Fruit fly (Drosophila melanogaster): ENCODE data around the gene Cdk8.
A peak's percentile ranks its signal among the peaks of the same experiment; 100 is the strongest.

The Cdk8 gene

dm6 chr3L:9856430-9857218 lies 18.2 kb upstream of the Cdk8 start (continued):
- TF ChIP-seq CG30431 (GFP tag; optimal IDR thresholded peaks at IDR 0.05): peak; percentile 75
- TF ChIP-seq gce (GFP tag; IDR thresholded peaks at IDR 0.05): peak; percentile 86
- TF ChIP-seq Fer1 (GFP tag; optimal IDR thresholded peaks at IDR 0.05): peak; percentile 61
- TF ChIP-seq lmd (GFP tag; IDR thresholded peaks at IDR 0.05): peak; percentile 81
- peak; percentile 92 for TF ChIP-seq stc (GFP tag; IDR thresholded peaks at IDR 0.05)
- TF ChIP-seq CG11398 (GFP tag; optimal IDR thresholded peaks at IDR 0.05): no peak
- peak; percentile 73 for TF ChIP-seq CG17361 (GFP tag; IDR thresholded peaks at IDR 0.05)
- no peak for TF ChIP-seq unc-4 (GFP tag; IDR thresholded peaks at IDR 0.05; ENCODE audit: partially characterized antibody)
- TF ChIP-seq CG12659 (GFP tag; optimal IDR thresholded peaks at IDR 0.05): peak; percentile 42
- TF ChIP-seq Atf3 (GFP tag; optimal IDR thresholded peaks at IDR 0.05): no peak
- TF ChIP-seq sim (GFP tag; IDR thresholded peaks at IDR 0.05): peak; percentile 89
- peak; percentile 12 for TF ChIP-seq tup (GFP tag; optimal IDR thresholded peaks at IDR 0.05)
- TF ChIP-seq sima (GFP tag; optimal IDR thresholded peaks at IDR 0.05): no peak
- TF ChIP-seq repo (GFP tag; optimal IDR thresholded peaks at IDR 0.05): no peak
- TF ChIP-seq p53 (GFP tag; optimal IDR thresholded peaks at IDR 0.05): no peak
- TF ChIP-seq CG13775 (GFP tag; optimal IDR thresholded peaks at IDR 0.05): peak; percentile 74
- TF ChIP-seq CHES-1-like (GFP tag; optimal IDR thresholded peaks at IDR 0.05): no peak
- TF ChIP-seq lab (GFP tag; optimal IDR thresholded peaks at IDR 0.05): no peak
- peak; percentile 84 for TF ChIP-seq CG10267 (tag; optimal IDR thresholded peaks at IDR 0.05)
- TF ChIP-seq CG8924 (tag; optimal IDR thresholded peaks at IDR 0.05): peak; percentile 88
- TF ChIP-seq CG4730 (GFP tag; IDR thresholded peaks at IDR 0.05): peak; percentile 79
- peak; percentile 86 for TF ChIP-seq CG11504 (tag; optimal IDR thresholded peaks at IDR 0.05)
- TF ChIP-seq HmgZ (tag; optimal IDR thresholded peaks at IDR 0.05): no peak
- TF ChIP-seq CG7271 (tag; optimal IDR thresholded peaks at IDR 0.05): peak; percentile 86
- TF ChIP-seq Doc3 (GFP tag; IDR thresholded peaks at IDR 0.05; ENCODE audit: partially characterized antibody): no peak
- peak; percentile 28 for TF ChIP-seq cwo (GFP tag; optimal IDR thresholded peaks at IDR 0.05)
- TF ChIP-seq slbo (GFP tag; IDR thresholded peaks at IDR 0.05): peak; percentile 69
- TF ChIP-seq lbe (GFP tag; optimal IDR thresholded peaks at IDR 0.05): no peak
- TF ChIP-seq CG3163 (GFP tag; optimal IDR thresholded peaks at IDR 0.05): no peak
- no peak for TF ChIP-seq CG3838 (GFP tag; optimal IDR thresholded peaks at IDR 0.05)
- TF ChIP-seq pho (GFP tag; optimal IDR thresholded peaks at IDR 0.05): no peak
- no peak for TF ChIP-seq Hey (tag; optimal IDR thresholded peaks at IDR 0.05)
- TF ChIP-seq Six4 (GFP tag; optimal IDR thresholded peaks at IDR 0.05): peak; percentile 74
- TF ChIP-seq CG10366 (GFP tag; IDR thresholded peaks at IDR 0.05): peak; percentile 67
- peak; percentile 14 for TF ChIP-seq CG17912 (GFP tag; optimal IDR thresholded peaks at IDR 0.05)
- TF ChIP-seq CG11696 (GFP tag; IDR thresholded peaks at IDR 0.05): peak; percentile 54
- TF ChIP-seq ase (GFP tag; IDR thresholded peaks at IDR 0.05): peak; percentile 83
- no peak for TF ChIP-seq CG43689 (GFP tag; IDR thresholded peaks at IDR 0.05)
- peak; percentile 33 for TF ChIP-seq kay (GFP tag; optimal IDR thresholded peaks at IDR 0.05)
- TF ChIP-seq pum (GFP tag; optimal IDR thresholded peaks at IDR 0.05): no peak
- TF ChIP-seq CG12071 (GFP tag; optimal IDR thresholded peaks at IDR 0.05): no peak
- TF ChIP-seq Adf1 (GFP tag; IDR thresholded peaks at IDR 0.05): no peak
- TF ChIP-seq CG3065 (GFP tag; optimal IDR thresholded peaks at IDR 0.05): peak; percentile 73
- TF ChIP-seq zfh2 (GFP tag; optimal IDR thresholded peaks at IDR 0.05): no peak
- peak; percentile 46 for TF ChIP-seq CG8290 (GFP tag; optimal IDR thresholded peaks at IDR 0.05)
- no peak for TF ChIP-seq CG8290 (tag; optimal IDR thresholded peaks at IDR 0.05)
- peak; percentile 76 for TF ChIP-seq CG1602 (GFP tag; optimal IDR thresholded peaks at IDR 0.05)
- TF ChIP-seq pan (optimal IDR thresholded peaks at IDR 0.05): no peak
- TF ChIP-seq pan (GFP tag; optimal IDR thresholded peaks at IDR 0.05 in 1 of 2, IDR thresholded peaks at IDR 0.05 in 1 of 2): peak in 1 of 2 experiments; percentile 87
- no peak for TF ChIP-seq CG12744 (GFP tag; optimal IDR thresholded peaks at IDR 0.05)
- peak; percentile 57 for TF ChIP-seq Usf (GFP tag; optimal IDR thresholded peaks at IDR 0.05)

Measured in whole organism, embryonic.